Worm (Caenorhabditis elegans) whole organism, L4/young adult: ENCODE measurements around the gene grl-21.
"Not testable (repeated sequence)": the region's sequence is repeated elsewhere in the genome, so short reads cannot be mapped to it uniquely, and the experiment has no call there.

Experiments
- W03F9.2 ChIP-seq: fragments of 150-350 bp; optimal IDR thresholded peaks from 2 replicates; lab custom pipeline; 2014; ENCODE audit warnings: missing biosample characterization, missing genetic modification characterization
- dao-5 ChIP-seq: sonication (generic microtip); optimal IDR thresholded peaks from 2 replicates; lab custom pipeline; 2016; ENCODE audit warnings: missing genotype, missing genetic modification characterization, moderate library complexity, missing compliant biosample characterization
- him-1 ChIP-seq: sonication (generic microtip); optimal IDR thresholded peaks from 2 replicates; lab custom pipeline; 2016; ENCODE audit warnings: missing genotype, missing genetic modification reagents, missing genetic modification characterization, missing compliant biosample characterization

The grl-21 gene

DNA sequence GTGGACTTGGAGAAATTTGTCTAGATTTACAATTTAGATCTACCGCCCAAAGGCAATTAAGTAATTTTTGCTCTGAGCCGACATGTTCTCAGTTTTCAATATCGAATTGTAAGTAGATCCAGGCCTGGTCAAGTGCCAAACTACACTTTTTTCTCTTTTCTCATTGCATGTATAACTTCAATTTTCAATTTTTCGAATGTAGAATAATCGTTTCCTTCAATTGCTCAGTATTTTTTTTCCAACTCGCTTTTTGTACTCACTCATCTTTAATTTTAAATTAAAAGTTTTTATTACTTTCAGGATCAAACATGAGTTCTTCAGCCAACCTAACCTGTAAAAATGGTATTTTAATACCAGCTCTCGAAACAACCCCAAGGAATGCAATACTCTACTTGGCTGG, 20.9 kb upstream of the grl-21 start, which contains the start of gene ncx-3:
TSS of gene ncx-3 (plus strand) at position 301 of the 400 bp plus-strand sequence.
- TF ChIP-seq him-1 (tag; lab: Kevin White, UChicago) (no peak), dao-5 (no peak), W03F9.2 (tag; lab: Kevin White, UChicago) (no peak)

DNA sequence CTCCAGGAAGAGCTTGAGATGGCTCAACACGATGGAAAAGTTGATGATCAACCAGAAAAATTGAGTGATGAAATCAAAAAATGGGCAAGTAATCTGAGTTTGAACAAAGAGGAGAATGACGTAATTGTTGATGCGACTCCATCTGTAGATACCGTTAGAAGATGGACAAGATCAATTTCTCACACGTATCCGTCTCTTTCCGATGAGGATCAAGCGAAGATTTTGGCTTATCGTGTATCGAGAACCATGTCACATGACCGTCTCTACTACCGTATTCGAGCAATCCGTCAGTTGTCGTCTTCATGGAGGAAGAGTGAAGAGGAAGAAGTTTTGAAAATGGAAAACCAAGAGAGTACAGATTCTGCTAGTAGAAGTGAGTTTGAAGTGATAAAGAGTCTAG, 19.2 kb upstream of the grl-21 start:
- TF ChIP-seq him-1 (tag; lab: Kevin White, UChicago), result no peak
- no peak for TF ChIP-seq W03F9.2 (tag; lab: Kevin White, UChicago)
- TF ChIP-seq dao-5, result no peak

DNA sequence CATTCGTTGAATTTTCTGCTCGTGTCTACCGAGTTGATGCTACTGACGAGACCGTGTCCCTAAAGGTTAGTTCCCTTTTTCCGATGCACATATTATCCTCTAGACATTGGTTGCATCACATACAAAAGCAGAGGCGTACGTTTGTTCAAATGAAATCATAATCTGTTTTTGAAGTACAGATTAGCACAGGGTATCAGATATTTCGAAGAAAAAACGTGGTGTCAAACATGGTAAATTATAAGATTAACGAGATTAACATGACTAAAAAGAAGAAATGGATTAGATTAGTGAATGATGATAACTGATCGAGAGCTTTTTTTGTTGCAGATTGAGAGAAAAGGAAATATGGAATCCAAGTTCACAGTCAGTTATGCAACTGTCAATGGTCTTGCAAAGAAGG, 18.4 kb upstream of the grl-21 start:
- no peak for TF ChIP-seq W03F9.2 (tag; lab: Kevin White, UChicago)
- TF ChIP-seq him-1 (tag; lab: Kevin White, UChicago), result no peak
- no peak for TF ChIP-seq dao-5

DNA sequence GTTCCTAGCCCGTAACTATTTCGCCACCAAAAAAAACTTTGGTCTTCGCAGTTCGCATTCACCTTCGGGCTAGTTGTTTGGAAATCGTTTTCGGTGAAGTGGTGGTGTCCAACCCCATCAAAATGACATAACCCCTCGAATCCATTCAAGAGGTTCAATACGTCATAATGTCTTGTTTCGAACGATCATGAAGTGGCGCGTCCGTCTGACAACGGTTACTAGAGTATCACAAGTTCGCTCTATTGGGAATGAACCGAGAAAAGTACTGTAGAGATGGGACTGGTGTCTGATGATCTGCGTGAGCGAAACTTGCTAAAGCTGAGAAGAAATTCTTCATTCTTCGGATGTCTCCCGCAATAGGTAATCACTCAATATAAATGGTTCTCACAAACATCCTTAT, 9.5 kb upstream of the grl-21 start, which contains the start of gene ZC168.2:
TSS of gene ZC168.2 (plus strand) at position 301 of the 400 bp plus-strand sequence.
- TF ChIP-seq dao-5, result no peak
- TF ChIP-seq W03F9.2 (tag; lab: Kevin White, UChicago), result no peak
- TF ChIP-seq him-1 (tag; lab: Kevin White, UChicago), result no peak

DNA sequence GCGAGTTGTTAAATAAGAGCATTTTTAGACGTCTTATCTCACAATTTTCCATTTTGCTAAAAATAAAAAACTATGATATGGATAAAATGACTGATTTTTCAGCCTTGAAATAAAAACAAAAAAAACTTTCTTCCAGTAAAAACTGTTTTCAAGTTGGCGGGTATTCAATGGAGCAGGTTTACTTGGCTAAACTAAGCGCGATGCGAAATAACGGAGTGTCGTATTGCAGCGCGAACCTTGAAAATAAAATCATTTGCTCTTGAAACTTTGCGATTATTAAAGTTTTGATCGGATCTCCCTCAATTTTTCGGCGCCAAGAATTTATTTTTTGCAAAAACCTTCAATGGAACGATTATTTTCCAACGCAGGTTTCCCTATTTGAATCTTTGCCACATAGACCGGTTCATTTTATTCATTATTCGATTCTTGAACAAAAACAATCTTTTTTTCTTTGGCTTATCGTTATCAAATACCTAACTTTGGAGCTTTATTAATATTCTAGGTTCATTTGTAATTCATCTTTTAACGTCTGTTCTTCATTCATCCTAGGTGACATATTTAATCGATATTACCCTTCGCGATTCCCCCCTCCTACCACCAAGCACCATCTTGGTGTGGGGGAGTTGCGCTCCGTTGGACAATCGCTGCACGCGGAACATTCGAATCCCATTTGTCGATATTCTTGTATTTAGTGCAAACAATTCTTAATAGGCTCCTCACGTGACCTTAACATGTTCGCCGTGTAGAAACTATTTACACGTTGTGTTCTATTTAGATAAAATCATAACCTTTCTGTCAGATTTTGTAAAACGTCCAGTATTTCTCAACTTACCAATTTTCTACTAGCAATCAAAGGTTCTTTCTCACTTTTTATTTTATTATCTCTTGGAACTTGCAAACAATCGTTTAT, 2.5 kb upstream of the grl-21 start, which contains the start of the genes orc-5 and cyb-1:
TSS of gene orc-5 (minus strand) at position 62 of the 910 bp plus-strand sequence.
TSS of gene cyb-1 (plus strand) at position 690 of the 910 bp plus-strand sequence.
- TF ChIP-seq dao-5 (no peak), him-1 (tag; lab: Kevin White, UChicago) (no peak), W03F9.2 (tag; lab: Kevin White, UChicago) (peak; percentile 22)

DNA sequence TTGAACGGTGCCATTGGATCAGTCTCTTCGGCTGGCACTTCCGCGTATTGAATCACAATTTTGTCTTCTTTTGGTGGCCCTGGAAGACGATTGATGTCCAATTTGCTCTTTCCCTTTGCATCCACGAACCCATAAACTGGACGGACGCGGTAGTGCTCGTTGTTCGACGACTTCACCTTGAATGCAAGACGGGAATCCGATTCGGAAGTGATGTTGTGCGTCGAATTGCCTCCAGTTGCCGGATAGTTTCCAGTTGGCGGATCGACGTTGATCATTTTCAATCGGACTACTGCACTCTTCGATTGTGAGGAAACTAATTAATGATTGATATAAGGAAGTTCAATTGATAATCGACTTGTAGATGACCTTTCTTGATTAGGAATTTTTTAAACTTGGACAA, 1.1 kb downstream of the grl-21 start, which contains the start of gene ssp-34:
TSS of gene ssp-34 (minus strand) at position 275 of the 400 bp plus-strand sequence.
- no peak for TF ChIP-seq W03F9.2 (tag; lab: Kevin White, UChicago)
- TF ChIP-seq dao-5, result no peak
- TF ChIP-seq him-1 (tag; lab: Kevin White, UChicago), result no peak

DNA sequence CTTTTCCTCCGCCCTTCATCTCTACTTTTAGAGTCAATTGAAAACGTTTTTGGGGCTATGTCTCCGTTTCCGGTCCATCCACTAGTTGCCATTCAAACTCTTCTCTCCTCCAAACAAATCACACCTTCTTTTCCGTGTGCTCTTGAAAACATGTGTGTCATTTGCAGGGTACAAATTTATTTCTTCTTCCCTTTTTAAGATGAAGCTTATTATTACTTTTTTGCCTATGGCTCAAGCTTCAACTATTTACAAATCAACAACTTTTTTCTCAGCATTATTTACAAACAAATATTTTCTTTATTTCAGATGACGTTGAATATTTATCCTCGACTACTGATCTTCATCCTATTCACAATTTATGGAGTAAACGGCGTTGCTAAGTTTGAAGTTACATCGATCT, 7.2 kb downstream of the grl-21 start, which contains the start of gene T25B9.3:
TSS of gene T25B9.3 (plus strand) at position 301 of the 400 bp plus-strand sequence.
- TF ChIP-seq W03F9.2 (tag; lab: Kevin White, UChicago) (no peak), dao-5 (no peak), him-1 (tag; lab: Kevin White, UChicago) (no peak)

DNA sequence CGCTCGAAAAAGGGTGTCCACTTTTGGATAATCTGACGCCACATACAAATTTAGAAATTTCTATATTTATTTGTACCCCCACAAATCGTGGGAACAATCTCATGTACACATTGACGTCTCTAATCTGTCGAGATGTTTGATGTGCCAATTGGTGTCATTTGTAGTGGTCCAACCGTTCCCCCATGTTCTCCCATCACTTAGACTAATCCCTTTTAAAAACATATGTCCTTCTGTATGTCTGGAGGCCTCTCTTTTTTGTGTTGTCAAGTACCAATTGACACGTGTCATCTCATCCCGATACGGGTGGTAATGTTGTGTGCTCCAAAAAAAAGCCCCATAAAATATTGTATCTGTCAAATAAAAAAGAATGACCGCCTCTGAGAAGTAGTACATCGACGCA, 8.1 kb downstream of the grl-21 start:
- TF ChIP-seq W03F9.2 (tag; lab: Kevin White, UChicago) (no peak), dao-5 (no peak), him-1 (tag; lab: Kevin White, UChicago) (no peak)

DNA sequence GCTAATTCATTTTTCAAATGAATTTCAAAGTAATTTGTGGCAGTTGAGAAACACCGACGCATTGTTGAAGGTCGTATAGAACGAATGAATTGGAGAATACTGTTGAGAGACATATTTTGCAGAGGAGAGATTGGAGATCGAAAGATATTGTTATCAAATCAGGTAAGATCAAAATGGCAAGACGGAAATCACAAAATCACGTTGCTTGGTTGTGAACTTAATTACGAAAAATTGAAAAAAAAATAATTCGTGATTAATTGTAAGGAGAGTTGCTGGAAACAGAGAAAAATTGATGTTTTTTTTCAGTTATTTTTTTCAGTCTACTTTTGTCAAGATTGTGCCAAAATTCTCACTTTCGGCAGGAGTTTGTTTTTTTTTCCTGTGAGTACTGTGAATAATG, 12.8 kb downstream of the grl-21 start, which contains the start of gene T25B9.1:
TSS of gene T25B9.1 (minus strand) at position 101 of the 400 bp plus-strand sequence.
- TF ChIP-seq dao-5 (no peak), him-1 (tag; lab: Kevin White, UChicago) (no peak), W03F9.2 (tag; lab: Kevin White, UChicago) (no peak)

DNA sequence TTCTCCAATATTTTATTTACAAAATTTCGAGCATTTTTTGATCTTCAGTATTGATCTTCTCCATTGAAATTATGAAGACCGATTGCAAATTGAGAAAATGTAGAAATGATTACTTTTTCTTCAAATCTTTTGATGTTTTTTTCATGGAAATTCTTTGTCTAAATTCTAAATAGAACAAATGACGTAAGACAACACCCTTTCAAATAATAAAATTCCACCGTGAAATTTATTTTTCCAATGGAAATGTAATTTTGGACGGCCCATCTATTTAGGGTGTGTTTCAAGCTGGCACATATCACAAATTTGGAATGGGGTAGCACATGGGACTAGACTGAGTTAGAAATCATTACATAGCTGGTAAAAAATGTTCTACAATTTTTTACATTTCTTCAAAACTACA, 14.5 kb downstream of the grl-21 start, which contains the start of gene T25B9.2:
TSS of gene T25B9.2 (minus strand) at position 101 of the 400 bp plus-strand sequence.
- TF ChIP-seq dao-5; W03F9.2 (tag; lab: Kevin White, UChicago); him-1 (tag; lab: Kevin White, UChicago): not testable (repeated sequence)

DNA sequence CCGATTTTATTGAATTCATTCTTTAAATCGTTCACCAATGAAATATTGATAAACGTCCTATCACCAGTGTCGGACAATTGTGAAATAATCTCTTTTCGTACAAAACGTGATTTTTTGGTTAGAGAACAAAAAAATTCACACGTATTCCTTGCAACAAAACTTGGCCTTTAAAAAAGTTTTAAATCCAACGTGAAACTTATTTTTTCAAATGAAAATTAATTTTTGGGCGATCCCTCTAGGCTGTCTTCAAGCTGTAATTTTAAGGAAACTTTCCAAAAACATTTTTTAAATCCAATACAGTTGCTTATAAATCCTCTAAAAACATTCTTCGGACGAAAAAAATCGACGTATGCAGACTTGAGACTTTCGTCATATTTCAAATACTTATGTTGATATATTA, 17.4 kb downstream of the grl-21 start, which contains the start of gene T25B9.5:
TSS of gene T25B9.5 (minus strand) at position 101 of the 400 bp plus-strand sequence.
- no peak for TF ChIP-seq him-1 (tag; lab: Kevin White, UChicago)
- no peak for TF ChIP-seq dao-5
- TF ChIP-seq W03F9.2 (tag; lab: Kevin White, UChicago), result no peak

DNA sequence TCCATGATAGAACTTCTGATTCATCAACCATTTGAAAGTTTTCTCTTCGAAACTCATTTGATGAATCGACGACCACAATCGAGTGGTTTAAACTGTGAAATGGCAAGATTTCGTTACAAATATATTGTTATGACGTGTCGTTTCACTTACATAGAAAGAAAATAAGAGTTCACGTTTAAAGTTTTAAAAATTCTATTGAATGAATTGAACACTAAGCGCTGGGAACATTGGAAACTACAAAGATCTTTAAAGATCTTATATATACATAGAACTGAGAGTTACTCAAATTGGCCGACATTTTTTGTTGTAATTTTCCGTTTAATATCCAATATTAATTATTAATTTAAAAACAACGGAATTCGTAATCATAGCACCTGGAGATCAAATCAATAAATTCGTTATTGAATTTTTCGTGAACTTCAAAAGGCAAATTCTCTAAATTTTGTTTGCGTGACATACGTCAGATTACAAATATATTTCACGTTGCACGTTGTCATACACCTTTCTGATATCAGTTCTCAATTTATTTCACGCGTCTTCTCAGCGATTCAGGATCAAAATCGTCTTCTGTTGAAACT, 20.4 kb downstream of the grl-21 start, which contains the start of the genes T25B9.4 and T25B9.6:
TSS of gene T25B9.4 (minus strand) at position 101 of the 578 bp plus-strand sequence.
TSS of gene T25B9.6 (plus strand) at position 528 of the 578 bp plus-strand sequence.
- TF ChIP-seq dao-5 (no peak), him-1 (tag; lab: Kevin White, UChicago) (no peak), W03F9.2 (tag; lab: Kevin White, UChicago) (no peak)

DNA sequence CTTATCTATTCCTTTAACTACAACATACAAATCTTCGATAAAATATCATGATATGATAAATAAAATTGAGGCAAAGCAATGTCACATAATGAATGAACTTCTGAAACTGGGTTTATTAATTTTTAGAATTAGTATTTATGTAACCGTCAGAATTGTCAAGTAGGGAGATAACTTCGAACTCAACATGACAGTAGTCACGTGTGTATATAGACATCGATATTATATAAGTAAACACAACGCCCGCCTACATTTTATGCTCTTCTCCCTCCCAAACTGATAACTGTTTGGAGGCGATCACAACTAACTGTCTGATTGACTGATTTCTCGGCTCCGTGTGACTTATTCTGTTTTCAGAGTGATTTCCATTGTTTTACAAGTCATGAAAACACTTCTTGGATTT, 24.1 kb downstream of the grl-21 start, which contains the start of gene ugt-54:
TSS of gene ugt-54 (plus strand) at position 355 of the 400 bp plus-strand sequence.
- TF ChIP-seq dao-5, result no peak
- no peak for TF ChIP-seq W03F9.2 (tag; lab: Kevin White, UChicago)
- TF ChIP-seq him-1 (tag; lab: Kevin White, UChicago), result no peak
